Fruit fly (Drosophila melanogaster): ENCODE measurements around the gene CG12011.

CG12011 gene

dm6 chr3L:1694317-1694716, at the start of gene CG12011:
Gene CG12011 (plus strand): TSS chr3L:1694617.
- TF ChIP-seq Dfd (GFP tag; optimal IDR thresholded peaks at IDR 0.05) (no peak), br (GFP tag; optimal IDR thresholded peaks at IDR 0.05) (no peak), dmrt93B (GFP tag; optimal IDR thresholded peaks at IDR 0.05) (no peak), sv (GFP tag; optimal IDR thresholded peaks at IDR 0.05) (no peak), Vsx2 (GFP tag; optimal IDR thresholded peaks at IDR 0.05; ENCODE audit: partially characterized antibody) (no peak), Rel (GFP tag; optimal IDR thresholded peaks at IDR 0.05) (no peak), Rel (tag; optimal IDR thresholded peaks at IDR 0.05) (no peak), Hr78 (GFP tag; optimal IDR thresholded peaks at IDR 0.05) (no peak), Sp1 (GFP tag; optimal IDR thresholded peaks at IDR 0.05) (no peak), brk (GFP tag; optimal IDR thresholded peaks at IDR 0.05) (no peak)

dm6 chr3L:1644920-1645567, 49.4 kb upstream of the CG12011 start, which contains the start of the genes alphaCOP and CG13919:
Gene alphaCOP (minus strand): TSS chr3L:1645199.
Gene CG13919 (plus strand): TSS chr3L:1645467.
- TF ChIP-seq N (GFP tag; optimal IDR thresholded peaks at IDR 0.05), result no peak
- TF ChIP-seq h (GFP tag; optimal IDR thresholded peaks at IDR 0.05), result peak; percentile 99
- TF ChIP-seq Abd-B (GFP tag; optimal IDR thresholded peaks at IDR 0.05), result no peak
- TF ChIP-seq GATAd (GFP tag; optimal IDR thresholded peaks at IDR 0.05), result peak; percentile 78
- TF ChIP-seq Rel (GFP tag; optimal IDR thresholded peaks at IDR 0.05), result peak; percentile 88
- TF ChIP-seq Rel (tag; optimal IDR thresholded peaks at IDR 0.05), result peak; percentile 83
- TF ChIP-seq psq (GFP tag; optimal IDR thresholded peaks at IDR 0.05), result peak; percentile 95
- peak; percentile 80 to 98 for TF ChIP-seq foxo (GFP tag; optimal IDR thresholded peaks at IDR 0.05)
- TF ChIP-seq tai (GFP tag; optimal IDR thresholded peaks at IDR 0.05), result no peak
- TF ChIP-seq CG9705 (GFP tag; optimal IDR thresholded peaks at IDR 0.05), result peak; percentile 86
- TF ChIP-seq OdsH (GFP tag; optimal IDR thresholded peaks at IDR 0.05), result peak; percentile 97
- no peak for TF ChIP-seq Hnf4 (GFP tag; optimal IDR thresholded peaks at IDR 0.05)
- no peak for TF ChIP-seq Dif (GFP tag; optimal IDR thresholded peaks at IDR 0.05; ENCODE audit: partially characterized antibody)
- peak; percentile 96 for TF ChIP-seq Jra (GFP tag; optimal IDR thresholded peaks at IDR 0.05)
- TF ChIP-seq dsf (GFP tag; optimal IDR thresholded peaks at IDR 0.05; ENCODE audit: borderline replicate concordance), result peak; percentile 94
- TF ChIP-seq Myc (optimal IDR thresholded peaks at IDR 0.05), result peak; percentile 32
- TF ChIP-seq woc (GFP tag; optimal IDR thresholded peaks at IDR 0.05), result peak; percentile 96
- TF ChIP-seq Sp1 (GFP tag; optimal IDR thresholded peaks at IDR 0.05), result peak; percentile 97
- TF ChIP-seq sage (GFP tag; optimal IDR thresholded peaks at IDR 0.05), result no peak
- TF ChIP-seq jim (GFP tag; optimal IDR thresholded peaks at IDR 0.05), result no peak
- peak; percentile 89 for TF ChIP-seq dmrt93B (GFP tag; optimal IDR thresholded peaks at IDR 0.05)
- peak; percentile 60 for TF ChIP-seq Mio (GFP tag; optimal IDR thresholded peaks at IDR 0.05)
- TF ChIP-seq usp (GFP tag; optimal IDR thresholded peaks at IDR 0.05), result no peak
- no peak for TF ChIP-seq Dfd (GFP tag; optimal IDR thresholded peaks at IDR 0.05)
- TF ChIP-seq lola (GFP tag; optimal IDR thresholded peaks at IDR 0.05), result no peak
- peak; percentile 83 for TF ChIP-seq Hr83 (GFP tag; optimal IDR thresholded peaks at IDR 0.05; ENCODE audit: poor library complexity, severe bottlenecking)
- TF ChIP-seq CrebA (GFP tag; optimal IDR thresholded peaks at IDR 0.05; ENCODE audit: borderline replicate concordance), result no peak
- no peak for TF ChIP-seq Vsx2 (GFP tag; optimal IDR thresholded peaks at IDR 0.05; ENCODE audit: partially characterized antibody)
- TF ChIP-seq br (GFP tag; optimal IDR thresholded peaks at IDR 0.05), result peak; percentile 96
- peak; percentile 95 for TF ChIP-seq fru (GFP tag; optimal IDR thresholded peaks at IDR 0.05)
- peak; percentile 91 for TF ChIP-seq CG32264 (GFP tag; optimal IDR thresholded peaks at IDR 0.05)
- TF ChIP-seq pan (optimal IDR thresholded peaks at IDR 0.05), result no peak
- peak; percentile 97 for TF ChIP-seq sv (GFP tag; optimal IDR thresholded peaks at IDR 0.05)
- peak; percentile 98 for TF ChIP-seq HLH106 (tag; optimal IDR thresholded peaks at IDR 0.05)
- TF ChIP-seq brk (GFP tag; optimal IDR thresholded peaks at IDR 0.05), result no peak
- no peak for TF ChIP-seq Hr78 (GFP tag; optimal IDR thresholded peaks at IDR 0.05)
- TF ChIP-seq rgr (GFP tag; optimal IDR thresholded peaks at IDR 0.05), result peak; percentile 98
- peak; percentile 95 for TF ChIP-seq ey (GFP tag; optimal IDR thresholded peaks at IDR 0.05)
- no peak for TF ChIP-seq dl (GFP tag; optimal IDR thresholded peaks at IDR 0.05; ENCODE audit: insufficient read depth in 1 of 2, partially characterized antibody in 2 of 2)

Data from whole organism, wandering third instar larva.